Worm (Caenorhabditis elegans): Measurements from ENCODE around the gene F22F7.3.
"Not testable (repeated sequence)": the region's sequence is repeated elsewhere in the genome, so short reads cannot be mapped to it uniquely, and the experiment has no call there.

Gene F22F7.3

DNA sequence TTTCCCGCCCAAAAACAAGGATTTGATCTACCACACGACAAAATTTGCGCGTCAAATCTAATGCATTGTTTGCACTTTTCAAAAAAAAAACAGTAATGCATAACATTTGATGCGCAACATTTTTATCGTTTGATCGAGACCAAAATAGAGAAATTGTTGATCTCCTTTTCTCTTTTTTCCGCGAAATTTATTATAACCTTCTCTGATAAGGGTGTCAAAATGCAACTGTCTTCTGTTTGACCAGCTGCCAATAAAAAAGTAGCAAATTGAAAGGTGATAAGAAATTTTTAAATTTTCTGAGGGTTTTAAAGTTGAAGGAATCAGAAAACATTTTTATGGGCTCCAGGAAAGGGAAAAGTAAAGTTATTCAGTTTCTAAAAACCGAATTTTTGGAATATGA is 26.5 kb downstream of the F22F7.3 start:
- TF ChIP-seq C08G9.2 (tag; optimal IDR thresholded peaks at IDR 0.05) (no peak), K02D7.2 (tag; optimal IDR thresholded peaks at IDR 0.05) (no peak), ceh-48 (tag; optimal IDR thresholded peaks at IDR 0.05) (no peak), hlh-15 (tag; optimal IDR thresholded peaks at IDR 0.05) (no peak), sdc-2 (tag; optimal IDR thresholded peaks at IDR 0.05) (no peak), ceh-45 (GFP tag; IDR thresholded peaks at IDR 0.05) (no peak), ceh-14 (tag; optimal IDR thresholded peaks at IDR 0.05) (no peak), rnt-1 (tag; optimal IDR thresholded peaks at IDR 0.05) (no peak), lin-11 (tag; optimal IDR thresholded peaks at IDR 0.05) (no peak), ttx-3 (tag; optimal IDR thresholded peaks at IDR 0.05) (no peak), fkh-6 (tag; optimal IDR thresholded peaks at IDR 0.05) (no peak), hlh-30 (tag; optimal IDR thresholded peaks at IDR 0.05; ENCODE audit: insufficient read depth) (no peak), F13H6.1 (tag; optimal IDR thresholded peaks at IDR 0.05) (no peak)

DNA sequence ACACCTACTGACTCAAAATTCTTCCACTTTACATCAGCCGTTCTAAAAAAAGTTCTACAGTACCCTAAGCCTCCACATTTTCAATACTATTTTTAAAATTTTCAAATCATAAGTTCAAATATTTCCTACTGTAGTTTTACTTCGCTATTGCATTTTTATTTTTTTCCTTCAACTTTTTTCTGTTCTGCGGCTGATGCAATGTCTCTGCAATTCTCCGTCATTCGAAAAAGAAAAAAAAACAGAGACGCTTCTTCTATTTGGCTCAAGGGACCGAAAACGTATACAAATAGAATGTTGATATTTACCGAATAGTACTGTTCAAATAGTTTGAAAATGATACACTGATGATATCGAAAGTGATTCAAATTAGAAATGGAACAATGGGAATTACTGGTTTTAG is 27.8 kb downstream of the F22F7.3 start:
- TF ChIP-seq unc-3 (GFP tag; conservative IDR thresholded peaks at IDR 0.05) (no peak), unc-3 (tag; optimal IDR thresholded peaks at IDR 0.05) (no peak), T23F11.4 (GFP tag; optimal IDR thresholded peaks at IDR 0.05) (no peak), dmd-4 (tag; optimal IDR thresholded peaks at IDR 0.05; ENCODE audit: borderline replicate concordance) (no peak), ets-4 (tag; optimal IDR thresholded peaks at IDR 0.05) (no peak), pros-1 (tag; optimal IDR thresholded peaks at IDR 0.05) (no peak), hlh-30 (tag; optimal IDR thresholded peaks at IDR 0.05; ENCODE audit: insufficient read depth) (no peak), ceh-9 (tag; optimal IDR thresholded peaks at IDR 0.05) (no peak), pat-9 (tag; optimal IDR thresholded peaks at IDR 0.05) (no peak), pha-2 (tag; optimal IDR thresholded peaks at IDR 0.05) (no peak), madf-2 (tag; optimal IDR thresholded peaks at IDR 0.05) (no peak), pqm-1 (tag; optimal IDR thresholded peaks at IDR 0.05) (no peak), ztf-16 (tag; optimal IDR thresholded peaks at IDR 0.05) (no peak), hlh-8 (tag; optimal IDR thresholded peaks at IDR 0.05) (no peak), elt-4 (tag; optimal IDR thresholded peaks at IDR 0.05) (no peak), pha-4 (tag; optimal IDR thresholded peaks at IDR 0.05) (no peak), ceh-19 (GFP tag; optimal IDR thresholded peaks at IDR 0.05) (no peak), hlh-15 (tag; optimal IDR thresholded peaks at IDR 0.05) (no peak), fax-1 (tag; optimal IDR thresholded peaks at IDR 0.05) (no peak), mec-3 (tag; optimal IDR thresholded peaks at IDR 0.05; ENCODE audit: borderline replicate concordance) (no peak)

DNA sequence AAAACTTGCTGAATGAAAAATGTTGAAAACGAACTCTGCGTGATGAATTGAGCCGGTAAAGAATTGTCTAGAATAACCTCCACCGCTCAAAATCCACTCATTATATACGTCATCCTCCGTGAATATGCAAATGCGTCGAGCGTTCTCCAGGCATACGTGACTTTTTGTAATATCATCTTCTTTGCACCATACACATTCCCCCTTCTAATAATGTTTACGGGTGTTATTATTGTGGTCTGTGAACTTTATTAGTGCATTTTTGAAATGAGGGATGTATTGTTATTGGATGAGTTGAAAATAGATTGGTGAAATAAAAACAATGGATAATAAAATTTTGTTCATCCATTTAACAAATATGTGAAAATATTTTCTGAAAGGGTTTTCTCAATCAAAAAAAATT is 29.4 kb downstream of the F22F7.3 start, which contains the start of gene F22F7.7:
F22F7.7 (minus strand) TSS at position 125 of the 400 bp plus-strand sequence.
- TF ChIP-seq sdc-2 (tag; optimal IDR thresholded peaks at IDR 0.05) (no peak), tbx-7 (tag; optimal IDR thresholded peaks at IDR 0.05) (no peak), hlh-6 (tag; optimal IDR thresholded peaks at IDR 0.05) (no peak)

DNA sequence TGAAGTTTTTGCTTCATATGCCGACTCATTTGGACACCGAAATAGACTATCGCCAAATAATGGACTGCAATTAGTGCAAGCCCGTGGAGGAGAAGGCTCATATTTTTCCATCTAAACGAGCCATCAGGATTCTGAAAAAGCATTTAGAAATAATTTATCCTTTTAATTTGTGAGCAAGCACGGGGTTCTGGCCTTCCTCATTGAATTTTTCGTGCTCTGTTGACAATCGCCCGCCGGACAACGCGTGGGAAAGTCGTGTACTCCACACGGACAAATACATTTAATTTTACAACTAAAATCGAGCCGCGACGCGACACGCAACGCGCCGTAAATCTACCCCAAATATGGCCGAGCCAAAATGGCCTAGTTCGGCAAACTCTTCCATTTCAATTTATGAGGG is 33.9 kb downstream of the F22F7.3 start, which contains the start of gene F22F7.12:
F22F7.12 (minus strand) TSS at position 101 of the 400 bp plus-strand sequence.
- TF ChIP-seq pros-1, elt-2, gmeb-2 (tag; optimal IDR thresholded peaks at IDR 0.05): not testable (repeated sequence)

- TF ChIP-seq F13H6.1 (tag; optimal IDR thresholded peaks at IDR 0.05): no peak
- TF ChIP-seq nhr-232 (tag; optimal IDR thresholded peaks at IDR 0.05): no peak
- no peak for TF ChIP-seq ama-1 (optimal IDR thresholded peaks at IDR 0.05)
- TF ChIP-seq ceh-30 (tag; optimal IDR thresholded peaks at IDR 0.05): no peak
- no peak for TF ChIP-seq pax-1 (tag; optimal IDR thresholded peaks at IDR 0.05)
- no peak for TF ChIP-seq rnt-1 (tag; optimal IDR thresholded peaks at IDR 0.05)
- TF ChIP-seq dmd-4 (tag; optimal IDR thresholded peaks at IDR 0.05; ENCODE audit: borderline replicate concordance): no peak
- TF ChIP-seq elt-2 (tag; optimal IDR thresholded peaks at IDR 0.05): no peak
- no peak for TF ChIP-seq madf-2 (tag; optimal IDR thresholded peaks at IDR 0.05)
- TF ChIP-seq lin-11 (tag; optimal IDR thresholded peaks at IDR 0.05): no peak
- TF ChIP-seq pha-2 (tag; optimal IDR thresholded peaks at IDR 0.05): no peak
- TF ChIP-seq ceh-31 (tag; optimal IDR thresholded peaks at IDR 0.05): no peak
- TF ChIP-seq hlh-8 (tag; optimal IDR thresholded peaks at IDR 0.05): no peak
These were observed 35.6 kb downstream of the F22F7.3 start, which contains the start of gene str-52 for ce11 chrV:2146044-2146443. Gene str-52, minus strand, starts transcription at chrV:2146144.

Measured in whole organism, late embryonic.